Fruit fly (Drosophila melanogaster) S2 (cell line): Measurements from ENCODE around the gene Lsm12a.

Experiments used
- CG8478 ChIP-seq: fragments of >200 bp; optimal IDR thresholded peaks from 2 replicates; lab custom pipeline; 2018
- CTCF ChIP-seq, 2 experiments: fragments of >200 bp; optimal IDR thresholded peaks; 2 replicates each; lab custom pipeline; 2018

dm6 chrX:12006678-12007441 is 11.6 kb upstream of the Lsm12a start, which contains the start of gene CG1806:
- no peak for TF ChIP-seq CG8478 (lab: Kevin White, UChicago)
- no peak for TF ChIP-seq CTCF (optimal IDR thresholded peaks at IDR 0.05; lab: Kevin White, UChicago)
